Worm (Caenorhabditis elegans) whole organism, early embryonic: Measurements from ENCODE around the gene ubc-21.

Experiments
- B0310.2 ChIP-seq: sonication (generic microtip); optimal IDR thresholded peaks from 2 replicates; lab custom pipeline; 2016; ENCODE audit warnings: mild to moderate bottlenecking, missing genetic modification characterization, missing compliant biosample characterization
- F13C5.2 ChIP-seq: sonication (generic microtip); optimal IDR thresholded peaks from 2 replicates; lab custom pipeline; 2017; ENCODE audit warnings: mild to moderate bottlenecking, missing genetic modification characterization, inconsistent platforms, missing compliant biosample characterization
- aly-1 ChIP-seq: sonication (generic microtip); optimal IDR thresholded peaks from 2 replicates; lab custom pipeline; 2016; ENCODE audit warnings: missing genetic modification characterization, missing compliant biosample characterization
- ama-1 ChIP-seq: fragments of 150-350 bp; optimal IDR thresholded peaks from 2 replicates; lab custom pipeline; 2014
- ceh-13 ChIP-seq: fragments of 200-800 bp; sonication (Bioruptor generic); optimal IDR thresholded peaks from 2 replicates; lab custom pipeline; 2018; ENCODE audit warnings: mild to moderate bottlenecking, missing genetic modification characterization, missing compliant biosample characterization
- ceh-36 ChIP-seq: sonication (generic microtip); optimal IDR thresholded peaks from 2 replicates; lab custom pipeline; 2016; ENCODE audit warnings: missing genetic modification characterization, inconsistent platforms, missing compliant biosample characterization
- ets-7 ChIP-seq: sonication (generic microtip); optimal IDR thresholded peaks from 2 replicates; lab custom pipeline; 2016; ENCODE audit warnings: missing genotype, missing genetic modification characterization, missing compliant biosample characterization
- flt-1 ChIP-seq: fragments of 200-800 bp; sonication (Bioruptor generic); IDR thresholded peaks from 2 replicates; pipeline ENCODE4 v1.3.6; 2022; ENCODE audit warnings: missing genetic modification characterization, missing compliant biosample characterization
- hmbx-1 ChIP-seq: sonication (generic microtip); optimal IDR thresholded peaks from 2 replicates; lab custom pipeline; 2016; ENCODE audit warnings: mild to moderate bottlenecking, missing genetic modification characterization, missing compliant biosample characterization
- hmg-4 ChIP-seq: fragments of 200-800 bp; sonication (Bioruptor generic); optimal IDR thresholded peaks from 2 replicates; lab custom pipeline; 2018; ENCODE audit warnings: mild to moderate bottlenecking, missing genetic modification characterization, missing compliant biosample characterization
- hnd-1 ChIP-seq: sonication (generic microtip); optimal IDR thresholded peaks from 2 replicates; lab custom pipeline; 2016; ENCODE audit warnings: missing genetic modification characterization, missing compliant biosample characterization
- pes-1 ChIP-seq: fragments of 200-800 bp; sonication (Bioruptor generic); IDR thresholded peaks from 2 replicates; pipeline ENCODE4 v1.3.6; 2022; ENCODE audit warnings: missing genetic modification reagents, missing genetic modification characterization, missing compliant biosample characterization
- scrt-1 ChIP-seq: fragments of 200-800 bp; sonication (Bioruptor generic); IDR thresholded peaks from 2 replicates; pipeline ENCODE4 v1.3.6; 2022; ENCODE audit warnings: missing genetic modification characterization, missing compliant biosample characterization
- sea-1 ChIP-seq: fragments of 200-800 bp; sonication (Bioruptor generic); conservative IDR thresholded peaks from 2 replicates; pipeline ENCODE4 v1.3.6; 2022; ENCODE audit warnings: missing genetic modification characterization, missing compliant biosample characterization
- tbx-11 ChIP-seq: fragments of 200-800 bp; sonication (Bioruptor generic); IDR thresholded peaks from 2 replicates; pipeline ENCODE4 v1.3.6; 2022; ENCODE audit warnings: missing genetic modification characterization, missing compliant biosample characterization
- tbx-37 ChIP-seq: fragments of 200-800 bp; sonication (Bioruptor generic); conservative IDR thresholded peaks from 2 replicates; pipeline ENCODE4 v1.3.6; 2022; ENCODE audit warnings: missing genetic modification reagents, missing genetic modification characterization, missing compliant biosample characterization
- tra-4 ChIP-seq: sonication (generic microtip); optimal IDR thresholded peaks from 2 replicates; lab custom pipeline; 2017; ENCODE audit warnings: missing genetic modification characterization, missing compliant biosample characterization

The ubc-21 gene

ce11 chrX:8911077-8911476, 41.7 kb downstream of the ubc-21 start, which contains the start of gene cyn-8:
cyn-8 (plus strand) TSS chrX:8911293.
- TF ChIP-seq hmbx-1 (tag; lab: Kevin White, UChicago) (no peak), tbx-11 (GFP tag; lab: Robert Waterston, UW) (no peak), ama-1 (no peak), aly-1 (tag; lab: Kevin White, UChicago) (no peak), hmg-4 (GFP tag; lab: Kevin White, UChicago) (peak; percentile 58), ceh-36 (tag; lab: Kevin White, UChicago) (no peak), flt-1 (peak; percentile 42; the same call in 1 of the 2 replicates), scrt-1 (GFP tag; lab: Robert Waterston, UW) (no peak), tbx-37 (GFP tag; lab: Robert Waterston, UW) (no peak), sea-1 (GFP tag; lab: Robert Waterston, UW) (no peak), F13C5.2 (tag; lab: Kevin White, UChicago) (no peak), tra-4 (tag; lab: Kevin White, UChicago) (no peak), hnd-1 (no peak), pes-1 (no peak), B0310.2 (no peak), ets-7 (tag; lab: Kevin White, UChicago) (no peak)

ce11 chrX:8917730-8918129, 48.3 kb downstream of the ubc-21 start:
- no peak for TF ChIP-seq B0310.2
- no peak for TF ChIP-seq ceh-36 (tag; lab: Kevin White, UChicago)
- no peak for TF ChIP-seq tbx-37 (GFP tag; lab: Robert Waterston, UW)
- TF ChIP-seq ama-1: no peak
- TF ChIP-seq ets-7 (tag; lab: Kevin White, UChicago): no peak
- no peak for TF ChIP-seq hmg-4 (GFP tag; lab: Kevin White, UChicago)
- TF ChIP-seq flt-1: no peak

- no peak for TF ChIP-seq ceh-13 (GFP tag; lab: Kevin White, UChicago)
- no peak for TF ChIP-seq tbx-37 (GFP tag; lab: Robert Waterston, UW)
- no peak for TF ChIP-seq F13C5.2 (tag; lab: Kevin White, UChicago)
- no peak for TF ChIP-seq sea-1 (GFP tag; lab: Robert Waterston, UW)
- TF ChIP-seq B0310.2: no peak
- TF ChIP-seq hmbx-1 (tag; lab: Kevin White, UChicago): no peak
- no peak for TF ChIP-seq tra-4 (tag; lab: Kevin White, UChicago)
- TF ChIP-seq hmg-4 (GFP tag; lab: Kevin White, UChicago): no peak
- no peak for TF ChIP-seq hnd-1
- TF ChIP-seq pes-1: no peak
- no peak for TF ChIP-seq ets-7 (tag; lab: Kevin White, UChicago)
- no peak for TF ChIP-seq tbx-11 (GFP tag; lab: Robert Waterston, UW)
Measured at ce11 chrX:8918792-8919191, 49.4 kb downstream of the ubc-21 start.

- TF ChIP-seq flt-1 (no peak), pes-1 (no peak), ama-1 (no peak), F13C5.2 (tag; lab: Kevin White, UChicago) (no peak), tbx-37 (GFP tag; lab: Robert Waterston, UW) (no peak), tra-4 (tag; lab: Kevin White, UChicago) (no peak), scrt-1 (GFP tag; lab: Robert Waterston, UW) (no peak)
Measured at ce11 chrX:8919323-8919722, 49.9 kb downstream of the ubc-21 start, which contains the start of gene nlp-14. nlp-14 (minus strand) TSS chrX:8919423.

- TF ChIP-seq sea-1 (GFP tag; lab: Robert Waterston, UW) (no peak), pes-1 (no peak), scrt-1 (GFP tag; lab: Robert Waterston, UW) (no peak), hmbx-1 (tag; lab: Kevin White, UChicago) (no peak), hmg-4 (GFP tag; lab: Kevin White, UChicago) (no peak), tbx-37 (GFP tag; lab: Robert Waterston, UW) (no peak), hnd-1 (no peak), ama-1 (no peak), flt-1 (no peak), F13C5.2 (tag; lab: Kevin White, UChicago) (no peak), tbx-11 (GFP tag; lab: Robert Waterston, UW) (no peak), B0310.2 (no peak), ets-7 (tag; lab: Kevin White, UChicago) (no peak), aly-1 (tag; lab: Kevin White, UChicago) (no peak), ceh-13 (GFP tag; lab: Kevin White, UChicago) (no peak), tra-4 (tag; lab: Kevin White, UChicago) (no peak), ceh-36 (tag; lab: Kevin White, UChicago) (no peak)
Measured at ce11 chrX:8921221-8921620, 51.8 kb downstream of the ubc-21 start.
